Worm (Caenorhabditis elegans) whole organism, L4 larva: Measurements from ENCODE around the gene pqn-73.

Experiments used
- D1046.2 ChIP-seq: fragments of 200-800 bp; sonication (Bioruptor generic); IDR thresholded peaks from 2 replicates; pipeline ENCODE4 v1.3.6; 2022; ENCODE audit warnings: missing genetic modification characterization, missing compliant biosample characterization
- F10B5.3 ChIP-seq: sonication (generic microtip); optimal IDR thresholded peaks from 2 replicates; lab custom pipeline; 2016; ENCODE audit warnings: mild to moderate bottlenecking, missing genetic modification characterization, missing compliant biosample characterization
- F26F4.8 ChIP-seq: fragments of 200-800 bp; sonication (Bioruptor generic); conservative IDR thresholded peaks from 2 replicates; pipeline ENCODE4 v1.3.6; 2022; ENCODE audit warnings: missing genetic modification characterization, missing compliant biosample characterization
- F49E8.2 ChIP-seq: sonication (generic microtip); optimal IDR thresholded peaks from 2 replicates; lab custom pipeline; 2016; ENCODE audit warnings: missing compliant biosample characterization, mild to moderate bottlenecking, missing genetic modification characterization, borderline replicate concordance
- R02D3.7 ChIP-seq: fragments of 150-350 bp; sonication (generic microtip); optimal IDR thresholded peaks from 3 replicates; lab custom pipeline; 2014; ENCODE audit warnings: missing biosample characterization, missing genetic modification characterization
- T20F7.1 ChIP-seq: fragments of 200-800 bp; sonication (Bioruptor generic); optimal IDR thresholded peaks from 2 replicates; lab custom pipeline; 2018; ENCODE audit warnings: mild to moderate bottlenecking, missing genetic modification characterization, missing compliant biosample characterization
- ZK337.2 ChIP-seq: fragments of 200-800 bp; sonication (Bioruptor generic); IDR thresholded peaks from 2 replicates; pipeline ENCODE4 v1.3.6; 2022; ENCODE audit warnings: missing genetic modification reagents, missing genetic modification characterization, missing compliant biosample characterization
- aha-1 ChIP-seq: fragments of 150-350 bp; peaks from one replicate; lab custom pipeline; 2014; ENCODE audit warnings: missing biosample characterization, missing genetic modification characterization
- ama-1 ChIP-seq: fragments of 150-350 bp; optimal IDR thresholded peaks from 2 replicates; lab custom pipeline; 2014; ENCODE audit warnings: inconsistent platforms, mixed read lengths
- attf-4 ChIP-seq: sonication (generic microtip); optimal IDR thresholded peaks from 3 replicates; lab custom pipeline; 2017; ENCODE audit warnings: missing biosample characterization, missing genetic modification characterization
- ceh-32 ChIP-seq: sonication (generic microtip); optimal IDR thresholded peaks from 2 replicates; lab custom pipeline; 2016; ENCODE audit warnings: mild to moderate bottlenecking, missing genetic modification characterization, missing compliant biosample characterization; ENCODE audit not compliant: poor library complexity
- cey-2 ChIP-seq: sonication (generic microtip); optimal IDR thresholded peaks from 3 replicates; lab custom pipeline; 2017; ENCODE audit warnings: missing genetic modification characterization, mild to moderate bottlenecking, missing compliant biosample characterization, antibody characterized with exemption, borderline replicate concordance; ENCODE audit not compliant: insufficient read depth
- ctbp-1 ChIP-seq: fragments of 200-800 bp; sonication (Bioruptor generic); IDR thresholded peaks from 2 replicates; pipeline ENCODE4 v1.3.6; 2022; ENCODE audit warnings: missing genetic modification reagents, missing genetic modification characterization, missing compliant biosample characterization
- daf-12 ChIP-seq: fragments of 150-350 bp; optimal IDR thresholded peaks from 2 replicates; lab custom pipeline; 2014; ENCODE audit warnings: missing biosample characterization, missing genetic modification reagents, missing genetic modification characterization
- daf-16 ChIP-seq, 3 experiments: sonication (generic microtip); optimal IDR thresholded peaks; 2 replicates each; lab custom pipeline; 2016 to 2017; ENCODE audit warnings: missing genetic modification characterization in 3 of 3, missing genetic modification reagents in 3 of 3, mild to moderate bottlenecking in 2 of 3, missing compliant biosample characterization in 2 of 3, missing biosample characterization in 1 of 3, moderate library complexity in 1 of 3
- daf-8 ChIP-seq: fragments of 200-800 bp; sonication (Bioruptor generic); IDR thresholded peaks from 2 replicates; pipeline ENCODE4 v1.3.6; 2022; ENCODE audit warnings: missing genetic modification characterization, missing compliant biosample characterization
- dmd-6 ChIP-seq: fragments of 200-800 bp; sonication (Bioruptor generic); IDR thresholded peaks from 2 replicates; pipeline ENCODE4 v1.3.6; 2022; ENCODE audit warnings: missing genetic modification reagents, missing genetic modification characterization, missing compliant biosample characterization
- dpl-1 ChIP-seq: fragments of 150-350 bp; optimal IDR thresholded peaks from 2 replicates; lab custom pipeline; 2014; ENCODE audit warnings: missing biosample characterization, missing genetic modification reagents, missing genetic modification characterization
- dve-1 ChIP-seq: sonication (generic microtip); optimal IDR thresholded peaks from 2 replicates; lab custom pipeline; 2017; ENCODE audit warnings: antibody characterized with exemption, mild to moderate bottlenecking, missing genetic modification characterization, missing compliant biosample characterization; ENCODE audit not compliant: insufficient read depth
- fos-1 ChIP-seq: fragments of 150-350 bp; optimal IDR thresholded peaks from 2 replicates; lab custom pipeline; 2014; ENCODE audit warnings: missing biosample characterization, missing genetic modification characterization
- hlh-11 ChIP-seq: fragments of 200-800 bp; sonication (Bioruptor generic); optimal IDR thresholded peaks from 2 replicates; lab custom pipeline; 2018; ENCODE audit warnings: mild to moderate bottlenecking, missing genetic modification characterization, missing compliant biosample characterization
- hlh-30 ChIP-seq: sonication (generic microtip); optimal IDR thresholded peaks from 2 replicates; lab custom pipeline; 2017; ENCODE audit warnings: antibody characterized with exemption, mild to moderate bottlenecking, missing genetic modification characterization, missing compliant biosample characterization; ENCODE audit not compliant: insufficient read depth
- hmg-1.1 ChIP-seq: fragments of 200-800 bp; sonication (Bioruptor generic); IDR thresholded peaks from 2 replicates; pipeline ENCODE4 v1.3.6; 2022; ENCODE audit warnings: missing genetic modification reagents, missing genetic modification characterization, missing compliant biosample characterization
- lin-13 ChIP-seq: fragments of 150-350 bp; optimal IDR thresholded peaks from 2 replicates; lab custom pipeline; 2014; ENCODE audit warnings: missing biosample characterization, missing genetic modification reagents, missing genetic modification characterization
- lin-15B ChIP-seq: fragments of 150-350 bp; sonication (generic microtip); optimal IDR thresholded peaks from 3 replicates; lab custom pipeline; 2014; ENCODE audit warnings: missing biosample characterization, missing genetic modification characterization
- lin-29 ChIP-seq: fragments of 200-800 bp; sonication (Bioruptor generic); IDR thresholded peaks from 2 replicates; pipeline ENCODE4 v1.3.6; 2022; ENCODE audit warnings: missing genetic modification reagents, missing genetic modification characterization, missing compliant biosample characterization
- lsy-2 ChIP-seq, 2 experiments: fragments of 150-350 bp in 1 of 2; sonication (generic microtip) in 1 of 2; optimal IDR thresholded peaks; 2 replicates each; lab custom pipeline; 2014 to 2017; ENCODE audit warnings: missing biosample characterization in 2 of 2, missing genetic modification characterization in 2 of 2
- mes-2 ChIP-seq: sonication (generic microtip); optimal IDR thresholded peaks from 2 replicates; lab custom pipeline; 2016; ENCODE audit warnings: missing genotype, mild to moderate bottlenecking, missing genetic modification characterization, missing compliant biosample characterization; ENCODE audit not compliant: poor library complexity, severe bottlenecking
- mxl-3 ChIP-seq: fragments of 200-800 bp; sonication (Bioruptor generic); optimal IDR thresholded peaks from 2 replicates; lab custom pipeline; 2018; ENCODE audit warnings: mild to moderate bottlenecking, missing genetic modification characterization, missing compliant biosample characterization
- nhr-102 ChIP-seq: sonication (generic microtip); optimal IDR thresholded peaks from 2 replicates; lab custom pipeline; 2016; ENCODE audit warnings: mild to moderate bottlenecking, missing genetic modification characterization, moderate library complexity, missing compliant biosample characterization
- nhr-25 ChIP-seq: sonication (generic microtip); optimal IDR thresholded peaks from 2 replicates; lab custom pipeline; 2017; ENCODE audit warnings: missing genetic modification characterization, mild to moderate bottlenecking, missing compliant biosample characterization, antibody characterized with exemption, moderate library complexity, borderline replicate concordance; ENCODE audit not compliant: insufficient read depth
- nhr-28 ChIP-seq: fragments of 150-350 bp; optimal IDR thresholded peaks from 2 replicates; lab custom pipeline; 2014; ENCODE audit warnings: missing biosample characterization, missing genetic modification characterization
- nhr-6 ChIP-seq: fragments of 150-350 bp; optimal IDR thresholded peaks from 2 replicates; lab custom pipeline; 2014; ENCODE audit warnings: missing biosample characterization, missing genetic modification characterization
- php-3 ChIP-seq: fragments of 200-800 bp; sonication (Bioruptor generic); IDR thresholded peaks from 2 replicates; pipeline ENCODE4 v1.3.6; 2022; ENCODE audit warnings: missing genetic modification reagents, missing genetic modification characterization, missing compliant biosample characterization
- pqm-1 ChIP-seq: sonication (generic microtip); optimal IDR thresholded peaks from 2 replicates; lab custom pipeline; 2017; ENCODE audit warnings: missing biosample characterization, missing genetic modification characterization
- sdz-12 ChIP-seq: fragments of 200-800 bp; sonication (Bioruptor generic); optimal IDR thresholded peaks from 2 replicates; lab custom pipeline; 2018; ENCODE audit warnings: mild to moderate bottlenecking, missing genetic modification characterization, missing compliant biosample characterization
- set-16 ChIP-seq: fragments of 200-800 bp; sonication (Bioruptor generic); IDR thresholded peaks from 2 replicates; pipeline ENCODE4 v1.3.6; 2022; ENCODE audit warnings: missing genetic modification reagents, missing genetic modification characterization, missing compliant biosample characterization
- snpc-1.2 ChIP-seq: fragments of 200-800 bp; sonication (Bioruptor generic); IDR thresholded peaks from 2 replicates; pipeline ENCODE4 v1.3.6; 2022; ENCODE audit warnings: missing genetic modification reagents, missing genetic modification characterization, missing compliant biosample characterization
- tra-1 ChIP-seq: fragments of 200-800 bp; sonication (Bioruptor generic); IDR thresholded peaks from 2 replicates; pipeline ENCODE4 v1.3.6; 2022; ENCODE audit warnings: missing genetic modification reagents, missing genetic modification characterization, missing compliant biosample characterization
- unc-130 ChIP-seq: sonication (generic microtip); optimal IDR thresholded peaks from 2 replicates; lab custom pipeline; 2016; ENCODE audit warnings: missing genetic modification reagents, missing genetic modification characterization, missing compliant biosample characterization
- unc-39 ChIP-seq: sonication (generic microtip); optimal IDR thresholded peaks from 2 replicates; lab custom pipeline; 2017; ENCODE audit warnings: missing biosample characterization, missing genetic modification characterization
- unc-62 ChIP-seq, 3 experiments: fragments of 150-350 bp in 1 of 3; sonication (generic microtip); optimal IDR thresholded peaks in 2 of 3; peaks in 1 of 3; 1 replicate in 1 of 3; 2 replicates in 2 of 3; lab custom pipeline; 2014 to 2017; ENCODE audit warnings: missing biosample characterization in 3 of 3, missing genetic modification characterization in 3 of 3, missing genetic modification reagents in 3 of 3, missing genotype in 1 of 3
- zfp-3 ChIP-seq: fragments of 200-800 bp; sonication (Bioruptor generic); conservative IDR thresholded peaks from 2 replicates; pipeline ENCODE4 v1.3.6; 2022; ENCODE audit warnings: missing genetic modification reagents, missing genetic modification characterization, missing compliant biosample characterization
- ztf-11 ChIP-seq: fragments of 150-350 bp; optimal IDR thresholded peaks from 2 replicates; lab custom pipeline; 2014; ENCODE audit warnings: missing biosample characterization, missing genetic modification characterization
- ztf-7 ChIP-seq: fragments of 150-350 bp; optimal IDR thresholded peaks from 2 replicates; lab custom pipeline; 2014; ENCODE audit warnings: missing biosample characterization, missing genetic modification characterization

Gene pqn-73

ce11 chrII:8508956-8509355, 31.6 kb upstream of the pqn-73 start, which contains the start of gene T13H5.1:
T13H5.1 (minus strand) TSS chrII:8509056.
- no peak for TF ChIP-seq dpl-1 (GFP tag; lab: Kevin White, UChicago)
- TF ChIP-seq aha-1 = peak; percentile 12
- TF ChIP-seq set-16 (GFP tag; lab: Robert Waterston, UW) = no peak
- no peak for TF ChIP-seq unc-130 (GFP tag; lab: Kevin White, UChicago)
- no peak for TF ChIP-seq lin-15B (tag; lab: Kevin White, UChicago)
- no peak for TF ChIP-seq lsy-2 (tag; optimal IDR thresholded peaks at IDR 0.05; lab: Kevin White, UChicago)
- no peak for TF ChIP-seq ztf-7 (tag; lab: Kevin White, UChicago)
- TF ChIP-seq ama-1 = no peak

DNA sequence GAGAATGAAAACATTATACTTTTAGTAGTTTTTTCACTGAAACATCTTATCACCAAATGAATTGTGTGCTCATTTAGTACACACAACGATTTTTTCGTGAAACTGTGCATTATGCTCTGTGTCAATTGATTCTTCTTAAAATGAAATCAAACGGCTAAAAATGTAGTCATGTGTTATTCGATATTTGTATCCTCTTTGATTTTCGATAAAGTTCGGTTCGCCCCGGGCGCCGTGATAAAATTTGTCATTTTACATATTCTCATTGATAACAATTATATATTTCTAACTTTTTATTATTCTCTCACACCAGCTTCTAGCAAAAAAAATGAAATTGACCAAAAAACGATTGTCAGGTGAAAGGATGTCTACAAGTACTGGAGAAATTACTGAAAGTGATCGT, 25.8 kb upstream of the pqn-73 start, which contains the start of gene ctg-2:
ctg-2 (plus strand) TSS at position 326 of the 400 bp plus-strand sequence.
- TF ChIP-seq php-3 (GFP tag; lab: Robert Waterston, UW) (peak; percentile 39; the same call in 1 of the 2 replicates), T20F7.1 (peak; percentile 7), nhr-6 (tag; lab: Kevin White, UChicago) (no peak), ZK337.2 (GFP tag; lab: Robert Waterston, UW) (no peak), daf-16 (GFP tag; optimal IDR thresholded peaks at IDR 0.05; lab: Kevin White, UChicago) (no peak), daf-16 (tag; optimal IDR thresholded peaks at IDR 0.05; lab: Kevin White, UChicago) (peak; percentile 55), mes-2 (tag; lab: Kevin White, UChicago) (no peak), nhr-28 (tag; lab: Kevin White, UChicago) (peak; percentile 91), pqm-1 (tag; lab: Kevin White, UChicago) (peak; percentile 75), unc-62 (GFP tag; optimal IDR thresholded peaks at IDR 0.05 in 1 of 2; lab: Kevin White, UChicago) (peak in 1 of 2 experiments; percentile 86), unc-62 (tag; optimal IDR thresholded peaks at IDR 0.05; lab: Kevin White, UChicago) (no peak), dve-1 (tag; lab: Kevin White, UChicago) (peak; percentile 57), dmd-6 (GFP tag; lab: Robert Waterston, UW) (peak; percentile 58), unc-130 (GFP tag; lab: Kevin White, UChicago) (no peak)

DNA sequence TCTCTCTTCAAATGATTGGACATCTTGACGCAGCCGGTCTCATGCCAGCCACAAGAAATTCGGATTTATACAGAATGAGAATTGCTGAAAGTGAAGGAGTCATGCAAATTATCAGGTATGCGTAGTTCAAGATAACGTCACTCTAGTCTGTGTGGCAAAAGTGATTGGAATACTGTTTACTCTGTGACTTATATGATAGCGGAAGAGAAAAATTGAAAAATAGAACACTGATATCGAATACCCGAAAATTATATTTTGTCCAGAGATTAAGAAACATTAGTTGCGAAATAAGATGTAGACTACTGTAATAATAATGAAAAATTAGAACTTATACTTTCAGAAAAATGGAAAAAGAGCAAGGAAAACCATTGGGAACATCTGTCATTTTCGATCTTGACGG, 25.0 kb upstream of the pqn-73 start:
- TF ChIP-seq nhr-6 (tag; lab: Kevin White, UChicago) (no peak), mxl-3 (GFP tag; lab: Kevin White, UChicago) (no peak), cey-2 (no peak), lin-15B (tag; lab: Kevin White, UChicago) (no peak), ctbp-1 (GFP tag; lab: Robert Waterston, UW) (no peak), F26F4.8 (no peak), aha-1 (no peak), zfp-3 (GFP tag; lab: Robert Waterston, UW) (no peak), lin-29 (GFP tag; lab: Robert Waterston, UW) (no peak), dmd-6 (GFP tag; lab: Robert Waterston, UW) (peak; percentile 55; the same call in 1 of the 2 replicates), tra-1 (GFP tag; lab: Robert Waterston, UW) (0 out of 2 replicates have a peak, but pooled peaks have one; percentile 30), R02D3.7 (tag; lab: Kevin White, UChicago) (no peak), fos-1 (tag; lab: Kevin White, UChicago) (no peak), daf-8 (GFP tag; lab: Robert Waterston, UW) (no peak), ama-1 (no peak), F49E8.2 (tag; lab: Kevin White, UChicago) (no peak), D1046.2 (no peak), ztf-11 (tag; lab: Kevin White, UChicago) (no peak), attf-4 (tag; lab: Kevin White, UChicago) (no peak), sdz-12 (GFP tag; lab: Kevin White, UChicago) (no peak), hmg-1.1 (GFP tag; lab: Robert Waterston, UW) (no peak), ceh-32 (tag; lab: Kevin White, UChicago) (no peak), nhr-25 (tag; lab: Kevin White, UChicago) (no peak), snpc-1.2 (no peak), hlh-30 (no peak), daf-12 (no peak), unc-39 (tag; lab: Kevin White, UChicago) (no peak), nhr-102 (no peak), hlh-11 (tag; lab: Kevin White, UChicago) (peak; percentile 41), F10B5.3 (no peak), ztf-7 (tag; lab: Kevin White, UChicago) (no peak), lin-13 (GFP tag; lab: Kevin White, UChicago) (no peak)
